Worm (Caenorhabditis elegans): ENCODE data around the gene T10F2.2.

The T10F2.2 gene

DNA sequence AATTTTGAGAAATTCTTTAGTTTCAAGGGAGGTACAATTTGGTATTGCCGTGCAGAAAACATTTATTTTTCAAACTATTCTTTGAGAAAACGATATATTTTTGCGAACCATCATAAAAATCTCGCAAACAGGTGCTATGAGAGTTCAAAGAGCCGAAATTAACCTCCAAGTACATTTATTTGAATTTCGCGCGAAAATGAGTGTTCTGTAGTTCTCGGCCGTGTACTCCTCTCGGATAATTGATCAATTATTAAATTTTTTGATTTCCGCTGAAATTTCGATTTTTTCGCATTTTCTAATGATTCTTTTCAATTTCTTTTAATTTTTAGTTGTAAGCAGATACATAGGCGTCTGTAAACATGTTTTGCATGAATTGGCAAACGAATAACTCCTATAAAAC is 25.1 kb upstream of the T10F2.2 start:
- TF ChIP-seq unc-55 (GFP tag; optimal IDR thresholded peaks at IDR 0.05) (peak; percentile 2), nhr-10 (tag; optimal IDR thresholded peaks at IDR 0.05) (no peak), nhr-25 (tag; optimal IDR thresholded peaks at IDR 0.05) (peak; percentile 24), skn-1 (tag; optimal IDR thresholded peaks at IDR 0.05) (no peak), gmeb-1 (tag; optimal IDR thresholded peaks at IDR 0.05) (peak; percentile 88), sma-9 (GFP tag; optimal IDR thresholded peaks at IDR 0.05) (peak; percentile 50), sma-9 (tag; optimal IDR thresholded peaks at IDR 0.05) (no peak), lsy-2 (tag; optimal IDR thresholded peaks at IDR 0.05) (peak; percentile 3 to 43), Y55F3AM.14 (GFP tag; optimal IDR thresholded peaks at IDR 0.05) (no peak), sma-3 (GFP tag; optimal IDR thresholded peaks at IDR 0.05) (peak; percentile 45), F13H6.1 (tag; optimal IDR thresholded peaks at IDR 0.05) (peak; percentile 13)

DNA sequence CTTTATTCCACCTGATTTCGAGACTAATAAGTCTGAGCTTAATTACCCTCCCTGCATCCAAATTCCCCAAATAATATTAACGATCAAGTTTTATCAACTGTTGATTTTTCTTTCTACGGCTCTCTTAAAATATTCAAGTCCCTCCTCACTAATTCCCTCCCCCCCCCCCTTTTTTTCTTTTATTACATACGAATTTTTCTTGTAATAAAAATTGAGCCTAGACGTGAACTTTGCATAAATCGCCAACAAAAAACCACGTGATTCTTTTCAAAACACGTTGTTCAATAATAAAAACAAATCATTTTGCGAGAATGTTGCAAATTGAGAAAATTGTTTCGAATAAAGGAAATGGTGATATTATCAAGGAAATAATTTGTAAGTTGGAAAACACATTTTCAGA is 23.3 kb upstream of the T10F2.2 start, which contains the start of gene K10D2.8:
TSS of gene K10D2.8 (plus strand) at position 301 of the 400 bp plus-strand sequence.
- TF ChIP-seq lin-13 (GFP tag; optimal IDR thresholded peaks at IDR 0.05) (no peak), unc-55 (GFP tag; optimal IDR thresholded peaks at IDR 0.05) (no peak), sma-3 (GFP tag; optimal IDR thresholded peaks at IDR 0.05) (no peak), nhr-21 (tag; optimal IDR thresholded peaks at IDR 0.05) (no peak), nhr-6 (tag; optimal IDR thresholded peaks at IDR 0.05) (no peak), snpc-4 (tag; optimal IDR thresholded peaks at IDR 0.05) (no peak), unc-62 (GFP tag; optimal IDR thresholded peaks at IDR 0.05) (no peak), F13H6.1 (tag; optimal IDR thresholded peaks at IDR 0.05) (no peak), ceh-16 (tag; optimal IDR thresholded peaks at IDR 0.05) (no peak), nhr-25 (tag; optimal IDR thresholded peaks at IDR 0.05) (no peak), ama-1 (optimal IDR thresholded peaks at IDR 0.05) (no peak), lsy-2 (tag; optimal IDR thresholded peaks at IDR 0.05) (no peak), lin-39 (tag; optimal IDR thresholded peaks at IDR 0.05) (no peak), nhr-11 (tag; optimal IDR thresholded peaks at IDR 0.05) (no peak), ztf-11 (tag; optimal IDR thresholded peaks at IDR 0.05) (no peak)

ce11 chrIII:5185620-5186019 is 20.5 kb upstream of the T10F2.2 start, which contains the start of gene pup-2:
Gene pup-2, plus strand, starts transcription at chrIII:5185920.
- TF ChIP-seq gmeb-1 (tag; optimal IDR thresholded peaks at IDR 0.05) (no peak), nhr-77 (tag; optimal IDR thresholded peaks at IDR 0.05) (no peak), elt-3 (tag; optimal IDR thresholded peaks at IDR 0.05) (no peak), ama-1 (optimal IDR thresholded peaks at IDR 0.05) (no peak), nhr-25 (tag; optimal IDR thresholded peaks at IDR 0.05) (no peak), fos-1 (tag; optimal IDR thresholded peaks at IDR 0.05) (no peak), lin-13 (GFP tag; optimal IDR thresholded peaks at IDR 0.05) (no peak), unc-55 (GFP tag; optimal IDR thresholded peaks at IDR 0.05) (no peak), C34F6.9 (tag; optimal IDR thresholded peaks at IDR 0.05) (no peak), ceh-82 (tag; optimal IDR thresholded peaks at IDR 0.05) (no peak), alr-1 (tag; optimal IDR thresholded peaks at IDR 0.05) (no peak), dmd-4 (tag; optimal IDR thresholded peaks at IDR 0.05) (no peak), nhr-6 (tag; optimal IDR thresholded peaks at IDR 0.05) (no peak), sem-4 (tag; optimal IDR thresholded peaks at IDR 0.05) (no peak), peb-1 (tag; optimal IDR thresholded peaks at IDR 0.05) (no peak), nhr-237 (tag; optimal IDR thresholded peaks at IDR 0.05) (no peak)

DNA sequence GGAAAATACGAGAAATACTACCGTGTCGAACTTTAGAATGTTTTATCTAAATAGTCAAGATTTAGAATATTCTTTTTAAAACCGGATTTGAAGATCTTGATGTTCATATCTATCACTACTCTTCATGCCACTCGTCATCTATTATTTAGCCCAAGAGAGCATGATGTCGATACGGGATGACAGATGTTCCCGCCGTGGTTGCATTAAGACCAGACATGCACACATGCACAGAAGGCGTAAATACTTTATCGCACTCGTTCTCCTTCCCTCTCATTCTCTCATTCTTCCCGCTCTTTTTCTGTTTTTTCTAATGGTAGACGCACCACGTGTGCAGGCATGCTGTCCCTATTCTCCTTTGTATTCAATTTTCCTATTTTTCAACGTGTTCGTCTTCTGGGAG is 18.3 kb upstream of the T10F2.2 start:
- TF ChIP-seq nhr-25 (tag; optimal IDR thresholded peaks at IDR 0.05) (no peak), mab-5 (tag; optimal IDR thresholded peaks at IDR 0.05) (no peak), ztf-4 (tag; optimal IDR thresholded peaks at IDR 0.05) (no peak), nhr-129 (tag; optimal IDR thresholded peaks at IDR 0.05) (peak; percentile 36), zag-1 (tag; optimal IDR thresholded peaks at IDR 0.05) (no peak), C34F6.9 (tag; optimal IDR thresholded peaks at IDR 0.05) (no peak), gmeb-1 (tag; optimal IDR thresholded peaks at IDR 0.05) (no peak), nhr-77 (tag; optimal IDR thresholded peaks at IDR 0.05) (no peak), unc-55 (GFP tag; optimal IDR thresholded peaks at IDR 0.05) (peak; percentile 3), lin-39 (tag; optimal IDR thresholded peaks at IDR 0.05) (no peak), elt-1 (tag; optimal IDR thresholded peaks at IDR 0.05) (no peak), lsy-2 (tag; optimal IDR thresholded peaks at IDR 0.05) (no peak)

ce11 chrIII:5181641-5182040 is 16.5 kb upstream of the T10F2.2 start:
- TF ChIP-seq C34F6.9 (tag; optimal IDR thresholded peaks at IDR 0.05) (no peak), unc-39 (tag; optimal IDR thresholded peaks at IDR 0.05) (no peak), mdl-1 (tag; optimal IDR thresholded peaks at IDR 0.05) (no peak), ztf-4 (tag; optimal IDR thresholded peaks at IDR 0.05) (no peak), egl-27 (tag; optimal IDR thresholded peaks at IDR 0.05) (no peak), nhr-6 (tag; optimal IDR thresholded peaks at IDR 0.05) (no peak), sma-9 (GFP tag; optimal IDR thresholded peaks at IDR 0.05) (no peak), sma-9 (tag; optimal IDR thresholded peaks at IDR 0.05) (no peak), unc-62 (GFP tag; optimal IDR thresholded peaks at IDR 0.05) (no peak), Y55F3AM.14 (GFP tag; optimal IDR thresholded peaks at IDR 0.05) (no peak)

Measured in whole organism, L2 larva.